Worm (Caenorhabditis elegans): ENCODE results near the gene K06H6.2.
A peak's percentile ranks its signal among the peaks of the same experiment; 100 is the strongest.

The K06H6.2 gene

ce11 chrV:635630-636029 lies 50.1 kb downstream of the K06H6.2 start:
- TF ChIP-seq zfp-3 (GFP tag; conservative IDR thresholded peaks at IDR 0.05) (no peak), Y48G9A.11 (GFP tag; IDR thresholded peaks at IDR 0.05) (no peak), php-3 (GFP tag; IDR thresholded peaks at IDR 0.05) (no peak), aha-1 (tag) (no peak), ceh-20 (GFP tag; IDR thresholded peaks at IDR 0.05) (no peak), Y105C5A.15 (GFP tag; IDR thresholded peaks at IDR 0.05) (no peak), spr-1 (tag; optimal IDR thresholded peaks at IDR 0.05) (no peak), nhr-28 (tag; optimal IDR thresholded peaks at IDR 0.05) (peak; percentile 98), mdt-29 (GFP tag; IDR thresholded peaks at IDR 0.05) (no peak), F37D6.2 (tag; optimal IDR thresholded peaks at IDR 0.05) (no peak), ceh-44 (GFP tag; IDR thresholded peaks at IDR 0.05) (no peak), tag-97 (GFP tag; IDR thresholded peaks at IDR 0.05) (no peak), ama-1 (optimal IDR thresholded peaks at IDR 0.05) (no peak), egl-43 (GFP tag; IDR thresholded peaks at IDR 0.05) (no peak), fos-1 (tag; optimal IDR thresholded peaks at IDR 0.05) (no peak), nhr-41 (GFP tag; IDR thresholded peaks at IDR 0.05) (no peak), saeg-2 (GFP tag; IDR thresholded peaks at IDR 0.05) (no peak), nhr-10 (tag; optimal IDR thresholded peaks at IDR 0.05) (no peak), snpc-1.2 (GFP tag; IDR thresholded peaks at IDR 0.05) (no peak), hlh-11 (tag; optimal IDR thresholded peaks at IDR 0.05) (peak; percentile 84), F10B5.3 (tag; optimal IDR thresholded peaks at IDR 0.05) (no peak), lin-1 (GFP tag; IDR thresholded peaks at IDR 0.05) (no peak), arid-1 (GFP tag; conservative IDR thresholded peaks at IDR 0.05) (no peak), lim-7 (GFP tag; IDR thresholded peaks at IDR 0.05) (no peak), hif-1 (tag; optimal IDR thresholded peaks at IDR 0.05) (peak in 1 of 2 experiments; percentile 4), ZK546.5 (tag; optimal IDR thresholded peaks at IDR 0.05) (no peak), madf-9 (GFP tag; conservative IDR thresholded peaks at IDR 0.05) (no peak), pqm-1 (tag; optimal IDR thresholded peaks at IDR 0.05) (peak; percentile 66), hlh-30 (tag; optimal IDR thresholded peaks at IDR 0.05; ENCODE audit: insufficient read depth) (peak; percentile 87), lsy-2 (tag; optimal IDR thresholded peaks at IDR 0.05) (peak in 1 of 2 experiments; percentile 2), nhr-42 (GFP tag; IDR thresholded peaks at IDR 0.05) (no peak), dpl-1 (GFP tag; optimal IDR thresholded peaks at IDR 0.05) (no peak), spr-3 (GFP tag; optimal IDR thresholded peaks at IDR 0.05) (no peak), nhr-76 (tag; optimal IDR thresholded peaks at IDR 0.05) (no peak), T20F7.1 (GFP tag; optimal IDR thresholded peaks at IDR 0.05) (no peak), mep-1 (tag; optimal IDR thresholded peaks at IDR 0.05) (peak; percentile 5), set-16 (GFP tag; IDR thresholded peaks at IDR 0.05) (no peak), skn-1 (tag; optimal IDR thresholded peaks at IDR 0.05) (no peak), daf-8 (GFP tag; IDR thresholded peaks at IDR 0.05) (no peak), rbr-2 (tag; optimal IDR thresholded peaks at IDR 0.05) (no peak), ceh-82 (tag; optimal IDR thresholded peaks at IDR 0.05) (no peak), mdl-1 (tag; optimal IDR thresholded peaks at IDR 0.05) (peak; percentile 15 to 74), dmd-9 (GFP tag; IDR thresholded peaks at IDR 0.05) (no peak), ces-1 (GFP tag; optimal IDR thresholded peaks at IDR 0.05) (no peak), lir-3 (tag; optimal IDR thresholded peaks at IDR 0.05) (no peak), cey-2 (tag; optimal IDR thresholded peaks at IDR 0.05; ENCODE audit: borderline replicate concordance, insufficient read depth) (no peak), nhr-237 (tag; optimal IDR thresholded peaks at IDR 0.05) (no peak), dmd-8 (GFP tag; IDR thresholded peaks at IDR 0.05) (no peak), nhr-48 (tag; optimal IDR thresholded peaks at IDR 0.05) (peak; percentile 19), lin-15B (tag; optimal IDR thresholded peaks at IDR 0.05) (no peak), lin-38 (GFP tag; IDR thresholded peaks at IDR 0.05) (no peak), nhr-11 (tag; optimal IDR thresholded peaks at IDR 0.05) (no peak), attf-4 (tag; optimal IDR thresholded peaks at IDR 0.05) (no peak)

All from whole organism, L4 larva.